Fruit fly (Drosophila melanogaster): Measurements from ENCODE around the gene comt.

The comt gene

dm6 chrX:13214056-13214455, 44.8 kb upstream of the comt start (continued):
- TF ChIP-seq CG1603 (tag; optimal IDR thresholded peaks at IDR 0.05) (peak; percentile 70), unpg (GFP tag; optimal IDR thresholded peaks at IDR 0.05) (peak; percentile 69), sd (tag; optimal IDR thresholded peaks at IDR 0.05) (no peak), CG1832 (GFP tag; optimal IDR thresholded peaks at IDR 0.05) (no peak), CG4404 (GFP tag; IDR thresholded peaks at IDR 0.05) (no peak), yki (optimal IDR thresholded peaks at IDR 0.05) (no peak), Bgb (GFP tag; IDR thresholded peaks at IDR 0.05; ENCODE audit: partially characterized antibody) (no peak), CG4424 (GFP tag; optimal IDR thresholded peaks at IDR 0.05) (peak; percentile 72), slou (GFP tag; optimal IDR thresholded peaks at IDR 0.05) (peak; percentile 36), eve (GFP tag; optimal IDR thresholded peaks at IDR 0.05) (peak in 1 of 2 experiments; percentile 61), Hand (GFP tag; optimal IDR thresholded peaks at IDR 0.05) (no peak), CG16779 (GFP tag; IDR thresholded peaks at IDR 0.05) (no peak), tll (GFP tag; optimal IDR thresholded peaks at IDR 0.05) (no peak), TFAM (GFP tag; optimal IDR thresholded peaks at IDR 0.05) (no peak), Dip2 (GFP tag; IDR thresholded peaks at IDR 0.05) (no peak), CG2199 (GFP tag; IDR thresholded peaks at IDR 0.05) (no peak), gem (tag; optimal IDR thresholded peaks at IDR 0.05) (peak; percentile 78), ATbp (GFP tag; optimal IDR thresholded peaks at IDR 0.05) (peak; percentile 41), Hr39 (optimal IDR thresholded peaks at IDR 0.05) (no peak), gcm (GFP tag; optimal IDR thresholded peaks at IDR 0.05) (peak; percentile 47), CG17328 (GFP tag; IDR thresholded peaks at IDR 0.05) (peak; percentile 67), gcm2 (GFP tag; optimal IDR thresholded peaks at IDR 0.05) (peak; percentile 18), CG12155 (GFP tag; optimal IDR thresholded peaks at IDR 0.05) (peak; percentile 62), CG6854 (GFP tag; optimal IDR thresholded peaks at IDR 0.05) (no peak), gsb-n (tag; optimal IDR thresholded peaks at IDR 0.05) (peak; percentile 66), Chrac-16 (GFP tag; optimal IDR thresholded peaks at IDR 0.05) (peak; percentile 71), CG10462 (GFP tag; optimal IDR thresholded peaks at IDR 0.05) (peak; percentile 49), Sox102F (GFP tag; optimal IDR thresholded peaks at IDR 0.05) (peak; percentile 74), seq (GFP tag; IDR thresholded peaks at IDR 0.05) (no peak; the same call in 1 of the 2 replicates), PHDP (tag; optimal IDR thresholded peaks at IDR 0.05) (peak; percentile 74), CG10147 (GFP tag; optimal IDR thresholded peaks at IDR 0.05) (peak; percentile 26), CG2875 (GFP tag; optimal IDR thresholded peaks at IDR 0.05) (no peak), CG6683 (GFP tag; optimal IDR thresholded peaks at IDR 0.05) (no peak), CG7839 (tag; optimal IDR thresholded peaks at IDR 0.05) (peak; percentile 70), dimm (GFP tag; IDR thresholded peaks at IDR 0.05) (no peak), B-H2 (GFP tag; optimal IDR thresholded peaks at IDR 0.05) (no peak), NFAT (GFP tag; IDR thresholded peaks at IDR 0.05) (no peak), CG6272 (GFP tag; IDR thresholded peaks at IDR 0.05) (no peak; the same call in 1 of the 2 replicates), CG5953 (GFP tag; IDR thresholded peaks at IDR 0.05) (peak; percentile 56), ap (GFP tag; IDR thresholded peaks at IDR 0.05) (peak; percentile 37), Doc3 (GFP tag; IDR thresholded peaks at IDR 0.05; ENCODE audit: partially characterized antibody) (no peak), bsh (GFP tag; optimal IDR thresholded peaks at IDR 0.05) (peak in 1 of 2 experiments; percentile 75), CG17186 (GFP tag; optimal IDR thresholded peaks at IDR 0.05) (no peak), ase (GFP tag; IDR thresholded peaks at IDR 0.05) (peak; percentile 67; the same call in 2 of the 3 replicates), Dref (GFP tag; IDR thresholded peaks at IDR 0.05) (no peak), NC2β (GFP tag; optimal IDR thresholded peaks at IDR 0.05) (peak; percentile 61), BtbVII (GFP tag; optimal IDR thresholded peaks at IDR 0.05) (no peak), CG11085 (GFP tag; IDR thresholded peaks at IDR 0.05) (peak; percentile 14; the same call in 1 of the 2 replicates), exex (tag; optimal IDR thresholded peaks at IDR 0.05) (no peak), odd (GFP tag; optimal IDR thresholded peaks at IDR 0.05) (no peak), hkb (optimal IDR thresholded peaks at IDR 0.05) (no peak), hkb (GFP tag; IDR thresholded peaks at IDR 0.05) (peak; percentile 82)
